Worm (Caenorhabditis elegans): Measurements from ENCODE around the gene Y37E11AL.1.

DNA sequence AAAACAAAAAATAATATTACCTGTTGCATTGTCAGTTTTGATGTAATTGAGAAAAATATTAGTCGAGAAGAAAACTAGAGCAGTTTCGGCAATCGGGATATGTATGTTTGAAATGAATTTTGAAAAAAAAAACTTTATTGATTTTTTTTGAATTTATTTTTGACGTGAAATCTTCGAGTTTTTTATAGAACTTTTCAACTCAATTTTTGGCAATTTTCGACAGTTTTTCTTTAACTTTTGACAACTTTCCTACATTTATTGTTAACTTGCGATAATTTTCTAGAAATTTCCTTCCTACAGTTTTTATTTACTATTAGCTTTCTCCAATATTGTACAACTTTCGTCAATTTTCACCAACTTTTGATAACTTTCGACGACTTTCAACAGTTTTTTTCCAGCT lies 7.4 kb upstream of the Y37E11AL.1 start, which contains the start of gene Y37E11AL.12:
- TF ChIP-seq B0336.3 (GFP tag; IDR thresholded peaks at IDR 0.05) (no peak), F10E7.11 (tag; optimal IDR thresholded peaks at IDR 0.05) (no peak), madf-10 (tag; optimal IDR thresholded peaks at IDR 0.05) (no peak), snpc-4 (GFP tag; optimal IDR thresholded peaks at IDR 0.05) (no peak), snpc-4 (tag; optimal IDR thresholded peaks at IDR 0.05) (no peak), mel-28 (tag; optimal IDR thresholded peaks at IDR 0.05; ENCODE audit: borderline replicate concordance) (no peak), dpl-1 (GFP tag; optimal IDR thresholded peaks at IDR 0.05) (no peak), mcd-1 (GFP tag; IDR thresholded peaks at IDR 0.05) (no peak), die-1 (tag; optimal IDR thresholded peaks at IDR 0.05) (no peak), unc-130 (GFP tag; optimal IDR thresholded peaks at IDR 0.05) (no peak)
